Fruit fly (Drosophila melanogaster) whole organism, pupa: Measurements from ENCODE around the gene TkR99D.
A peak's percentile ranks its signal among the peaks of the same experiment; 100 is the strongest.

Source experiments
- CG10348 ChIP-seq: fragments of 200-800 bp; sonication (Bioruptor generic); IDR thresholded peaks from 2 replicates; pipeline ENCODE4 v1.3.6; 2022; ENCODE audit warnings: missing biosample characterization, missing genetic modification characterization
- CG12605 ChIP-seq: fragments of 200-800 bp; sonication (Bioruptor generic); IDR thresholded peaks from 2 replicates; pipeline ENCODE4 v1.3.6; 2022; ENCODE audit warnings: missing biosample characterization, missing genetic modification characterization
- CG13204 ChIP-seq: fragments of 200-800 bp; sonication (Bioruptor generic); optimal IDR thresholded peaks from 2 replicates; lab custom pipeline; 2018; ENCODE audit warnings: missing biosample characterization, mild to moderate bottlenecking, missing genetic modification characterization, moderate library complexity
- CG14655 ChIP-seq: fragments of 200-800 bp; sonication (Bioruptor generic); optimal IDR thresholded peaks from 3 replicates; lab custom pipeline; 2017; ENCODE audit warnings: mild to moderate bottlenecking, missing biosample characterization, missing genetic modification reagents, missing genetic modification characterization
- CG15710 ChIP-seq: fragments of 200-800 bp; sonication (Bioruptor generic); optimal IDR thresholded peaks from 2 replicates; lab custom pipeline; 2018; ENCODE audit warnings: missing biosample characterization, mild to moderate bottlenecking, missing genetic modification characterization, moderate library complexity
- CG17806 ChIP-seq: fragments of 200-800 bp; sonication (Bioruptor generic); optimal IDR thresholded peaks from 2 replicates; lab custom pipeline; 2018; ENCODE audit warnings: missing biosample characterization, mild to moderate bottlenecking, missing genetic modification characterization, moderate library complexity
- CG32121 ChIP-seq: fragments of 200-800 bp; sonication (Bioruptor generic); IDR thresholded peaks from 2 replicates; pipeline ENCODE4 v1.3.6; 2022; ENCODE audit warnings: missing biosample characterization, missing genetic modification characterization
- CG34367 ChIP-seq: fragments of 200-800 bp; sonication (Bioruptor generic); optimal IDR thresholded peaks from 2 replicates; lab custom pipeline; 2018; ENCODE audit warnings: missing biosample characterization, mild to moderate bottlenecking, missing genetic modification characterization
- CG4496 ChIP-seq: fragments of 200-800 bp; sonication (Bioruptor generic); IDR thresholded peaks from 3 replicates; pipeline ENCODE4 v1.3.6; 2022; ENCODE audit warnings: missing biosample characterization, missing genetic modification characterization
- CG8159 ChIP-seq: fragments of 200-800 bp; sonication (Bioruptor generic); optimal IDR thresholded peaks from 3 replicates; lab custom pipeline; 2018; ENCODE audit warnings: missing biosample characterization, mild to moderate bottlenecking, missing genetic modification characterization, moderate library complexity
- CG8301 ChIP-seq: fragments of 200-800 bp; sonication (Bioruptor generic); optimal IDR thresholded peaks from 2 replicates; lab custom pipeline; 2018; ENCODE audit warnings: missing biosample characterization, mild to moderate bottlenecking, missing genetic modification characterization
- CG9948 ChIP-seq: fragments of 200-800 bp; sonication (Bioruptor generic); optimal IDR thresholded peaks from 2 replicates; lab custom pipeline; 2018; ENCODE audit warnings: missing biosample characterization, mild to moderate bottlenecking, missing genetic modification characterization, moderate library complexity
- D1 ChIP-seq: fragments of 200-800 bp; sonication (Bioruptor generic); optimal IDR thresholded peaks from 2 replicates; lab custom pipeline; 2018; ENCODE audit warnings: missing biosample characterization, mild to moderate bottlenecking, missing genetic modification characterization, moderate library complexity
- EcR ChIP-seq: fragments of 200-800 bp; sonication (Bioruptor generic); optimal IDR thresholded peaks from 3 replicates; lab custom pipeline; 2019; ENCODE audit warnings: missing biosample characterization, missing genetic modification characterization, mild to moderate bottlenecking, moderate library complexity, missing genetic modification reagents
- Ets98B ChIP-seq: fragments of 200-800 bp; sonication (Bioruptor generic); IDR thresholded peaks from 2 replicates; pipeline ENCODE4 v1.3.6; 2022; ENCODE audit warnings: missing biosample characterization, missing genetic modification characterization
- Pif1A ChIP-seq: fragments of 200-800 bp; sonication (Bioruptor generic); optimal IDR thresholded peaks from 3 replicates; lab custom pipeline; 2016; ENCODE audit warnings: missing biosample characterization, missing genetic modification characterization
- Pif1B ChIP-seq: fragments of 200-800 bp; sonication (Bioruptor generic); optimal IDR thresholded peaks from 3 replicates; lab custom pipeline; 2016; ENCODE audit warnings: missing biosample characterization, missing genetic modification characterization
- Snoo ChIP-seq: fragments of 200-800 bp; sonication (Bioruptor generic); optimal IDR thresholded peaks from 3 replicates; lab custom pipeline; 2017; ENCODE audit warnings: missing biosample characterization, mild to moderate bottlenecking, missing genetic modification characterization, inconsistent platforms
- fd96Ca ChIP-seq: fragments of 200-800 bp; sonication (Bioruptor generic); IDR thresholded peaks from 3 replicates; pipeline ENCODE4 v1.3.6; 2022; ENCODE audit warnings: missing biosample characterization, missing genetic modification characterization
- gl ChIP-seq: fragments of 200-800 bp; sonication (Bioruptor generic); optimal IDR thresholded peaks from 2 replicates; lab custom pipeline; 2018; ENCODE audit warnings: missing biosample characterization, mild to moderate bottlenecking, missing genetic modification characterization
- rn ChIP-seq: fragments of 200-800 bp; sonication (Bioruptor generic); IDR thresholded peaks from 2 replicates; pipeline ENCODE4 v1.3.6; 2022; ENCODE audit warnings: missing biosample characterization, missing genetic modification characterization

Gene TkR99D

dm6 chr3R:30009173-30009572 lies 39.9 kb upstream of the TkR99D start, which contains the start of gene CG7912:
CG7912 (minus strand) TSS chr3R:30009189.
- TF ChIP-seq D1 (no peak), CG12605 (GFP tag; lab: Robert Waterston, UW) (no peak), rn (no peak), gl (no peak), CG4496 (GFP tag; lab: Robert Waterston, UW) (no peak), CG9948 (no peak), CG15710 (no peak), CG34367 (tag; lab: Kevin White, UChicago) (no peak), Ets98B (no peak), Snoo (no peak), fd96Ca (GFP tag; lab: Robert Waterston, UW) (no peak), CG13204 (GFP tag; lab: Kevin White, UChicago) (no peak), CG8159 (tag; lab: Kevin White, UChicago) (no peak), EcR (GFP tag; lab: Kevin White, UChicago) (no peak), CG10348 (GFP tag; lab: Robert Waterston, UW) (no peak), CG32121 (GFP tag; lab: Robert Waterston, UW) (no peak), Pif1A (GFP tag; lab: Kevin White, UChicago) (no peak)

- TF ChIP-seq fd96Ca (GFP tag; lab: Robert Waterston, UW), result peak; percentile 55; the same call in 1 of the 3 replicates
- TF ChIP-seq CG4496 (GFP tag; lab: Robert Waterston, UW), result peak; percentile 87
- TF ChIP-seq EcR (GFP tag; lab: Kevin White, UChicago), result peak; percentile 60
- peak; percentile 76 for TF ChIP-seq Ets98B
- TF ChIP-seq D1, result no peak
- TF ChIP-seq CG12605 (GFP tag; lab: Robert Waterston, UW), result peak; percentile 82
- no peak for TF ChIP-seq CG9948
- TF ChIP-seq CG34367 (tag; lab: Kevin White, UChicago), result peak; percentile 34
- TF ChIP-seq Pif1B (GFP tag; lab: Kevin White, UChicago), result peak; percentile 53
- no peak for TF ChIP-seq rn
- peak; percentile 39 for TF ChIP-seq CG8301 (tag; lab: Kevin White, UChicago)
- TF ChIP-seq CG13204 (GFP tag; lab: Kevin White, UChicago), result no peak
- peak; percentile 45 for TF ChIP-seq CG15710
- peak; percentile 86 for TF ChIP-seq gl
- no peak for TF ChIP-seq CG10348 (GFP tag; lab: Robert Waterston, UW)
- peak; percentile 42 for TF ChIP-seq CG17806 (tag; lab: Kevin White, UChicago)
- peak; percentile 63 for TF ChIP-seq CG14655 (GFP tag; lab: Kevin White, UChicago)
- TF ChIP-seq Pif1A (GFP tag; lab: Kevin White, UChicago), result no peak
- TF ChIP-seq CG8159 (tag; lab: Kevin White, UChicago), result peak; percentile 44
- TF ChIP-seq Snoo, result no peak
- no peak for TF ChIP-seq CG32121 (GFP tag; lab: Robert Waterston, UW)
Observed at dm6 chr3R:30005332-30005979, 36.2 kb upstream of the TkR99D start.

- TF ChIP-seq CG8159 (tag; lab: Kevin White, UChicago) (no peak), Snoo (peak; percentile 14)
- TF ChIP-seq, all 21 proteins: peak for 1
Observed at dm6 chr3R:30004648-30005047, 35.4 kb upstream of the TkR99D start, which contains the start of the genes Nlp and Nph. Nlp (plus strand) TSS chr3R:30004785. Nph (minus strand) TSS chr3R:30004861.

- TF ChIP-seq Ets98B (no peak), CG17806 (tag; lab: Kevin White, UChicago) (no peak), CG12605 (GFP tag; lab: Robert Waterston, UW) (no peak), CG9948 (no peak), CG4496 (GFP tag; lab: Robert Waterston, UW) (no peak), CG32121 (GFP tag; lab: Robert Waterston, UW) (no peak), EcR (GFP tag; lab: Kevin White, UChicago) (no peak), CG10348 (GFP tag; lab: Robert Waterston, UW) (no peak)
- TF ChIP-seq, all 21 proteins: peak for 0
Observed at dm6 chr3R:30000286-30000685, 31.0 kb upstream of the TkR99D start, which contains the start of gene Tace. Tace (plus strand) TSS chr3R:30000530.

- TF ChIP-seq CG8301 (tag; lab: Kevin White, UChicago), result no peak
- TF ChIP-seq D1, result no peak
- TF ChIP-seq CG34367 (tag; lab: Kevin White, UChicago), result no peak
- no peak for TF ChIP-seq CG10348 (GFP tag; lab: Robert Waterston, UW)
- no peak for TF ChIP-seq rn
- TF ChIP-seq CG32121 (GFP tag; lab: Robert Waterston, UW), result no peak
- TF ChIP-seq CG17806 (tag; lab: Kevin White, UChicago), result no peak
- TF ChIP-seq fd96Ca (GFP tag; lab: Robert Waterston, UW), result no peak
- TF ChIP-seq EcR (GFP tag; lab: Kevin White, UChicago), result no peak
- no peak for TF ChIP-seq CG15710
Observed at dm6 chr3R:29999495-29999894, 30.2 kb upstream of the TkR99D start, which contains the start of gene CG34298. CG34298 (plus strand) TSS chr3R:29999795.

- peak; percentile 19; the same call in 1 of the 2 replicates for TF ChIP-seq Ets98B
- TF ChIP-seq CG17806 (tag; lab: Kevin White, UChicago), result no peak
- no peak for TF ChIP-seq gl
- no peak for TF ChIP-seq CG15710
- TF ChIP-seq, all 21 proteins: peak for 1
Observed at dm6 chr3R:29997607-29998236, 28.5 kb upstream of the TkR99D start, which contains the start of the genes CG15525 and CG11504. CG15525 (minus strand) TSS chr3R:29997676. CG11504 (plus strand) TSS chr3R:29997900.
